Fruit fly (Drosophila melanogaster) whole organism, pupa: ENCODE data around the gene CG10137.

ENCODE experiments used
- CG10348 ChIP-seq: fragments of 200-800 bp; sonication (Bioruptor generic); IDR thresholded peaks from 2 replicates; pipeline ENCODE4 v1.3.6; 2022; ENCODE audit warnings: missing biosample characterization, missing genetic modification characterization
- CG12605 ChIP-seq: fragments of 200-800 bp; sonication (Bioruptor generic); IDR thresholded peaks from 2 replicates; pipeline ENCODE4 v1.3.6; 2022; ENCODE audit warnings: missing biosample characterization, missing genetic modification characterization
- CG13204 ChIP-seq: fragments of 200-800 bp; sonication (Bioruptor generic); optimal IDR thresholded peaks from 2 replicates; lab custom pipeline; 2018; ENCODE audit warnings: missing biosample characterization, mild to moderate bottlenecking, missing genetic modification characterization, moderate library complexity
- CG14655 ChIP-seq: fragments of 200-800 bp; sonication (Bioruptor generic); optimal IDR thresholded peaks from 3 replicates; lab custom pipeline; 2017; ENCODE audit warnings: mild to moderate bottlenecking, missing biosample characterization, missing genetic modification reagents, missing genetic modification characterization
- CG15710 ChIP-seq: fragments of 200-800 bp; sonication (Bioruptor generic); optimal IDR thresholded peaks from 2 replicates; lab custom pipeline; 2018; ENCODE audit warnings: missing biosample characterization, mild to moderate bottlenecking, missing genetic modification characterization, moderate library complexity
- CG17806 ChIP-seq: fragments of 200-800 bp; sonication (Bioruptor generic); optimal IDR thresholded peaks from 2 replicates; lab custom pipeline; 2018; ENCODE audit warnings: missing biosample characterization, mild to moderate bottlenecking, missing genetic modification characterization, moderate library complexity
- CG32121 ChIP-seq: fragments of 200-800 bp; sonication (Bioruptor generic); IDR thresholded peaks from 2 replicates; pipeline ENCODE4 v1.3.6; 2022; ENCODE audit warnings: missing biosample characterization, missing genetic modification characterization
- CG34367 ChIP-seq: fragments of 200-800 bp; sonication (Bioruptor generic); optimal IDR thresholded peaks from 2 replicates; lab custom pipeline; 2018; ENCODE audit warnings: missing biosample characterization, mild to moderate bottlenecking, missing genetic modification characterization
- CG4496 ChIP-seq: fragments of 200-800 bp; sonication (Bioruptor generic); IDR thresholded peaks from 3 replicates; pipeline ENCODE4 v1.3.6; 2022; ENCODE audit warnings: missing biosample characterization, missing genetic modification characterization
- CG8159 ChIP-seq: fragments of 200-800 bp; sonication (Bioruptor generic); optimal IDR thresholded peaks from 3 replicates; lab custom pipeline; 2018; ENCODE audit warnings: missing biosample characterization, mild to moderate bottlenecking, missing genetic modification characterization, moderate library complexity
- CG8301 ChIP-seq: fragments of 200-800 bp; sonication (Bioruptor generic); optimal IDR thresholded peaks from 2 replicates; lab custom pipeline; 2018; ENCODE audit warnings: missing biosample characterization, mild to moderate bottlenecking, missing genetic modification characterization
- CG9948 ChIP-seq: fragments of 200-800 bp; sonication (Bioruptor generic); optimal IDR thresholded peaks from 2 replicates; lab custom pipeline; 2018; ENCODE audit warnings: missing biosample characterization, mild to moderate bottlenecking, missing genetic modification characterization, moderate library complexity
- D1 ChIP-seq: fragments of 200-800 bp; sonication (Bioruptor generic); optimal IDR thresholded peaks from 2 replicates; lab custom pipeline; 2018; ENCODE audit warnings: missing biosample characterization, mild to moderate bottlenecking, missing genetic modification characterization, moderate library complexity
- EcR ChIP-seq: fragments of 200-800 bp; sonication (Bioruptor generic); optimal IDR thresholded peaks from 3 replicates; lab custom pipeline; 2019; ENCODE audit warnings: missing biosample characterization, missing genetic modification characterization, mild to moderate bottlenecking, moderate library complexity, missing genetic modification reagents
- Ets98B ChIP-seq: fragments of 200-800 bp; sonication (Bioruptor generic); IDR thresholded peaks from 2 replicates; pipeline ENCODE4 v1.3.6; 2022; ENCODE audit warnings: missing biosample characterization, missing genetic modification characterization
- Pif1A ChIP-seq: fragments of 200-800 bp; sonication (Bioruptor generic); optimal IDR thresholded peaks from 3 replicates; lab custom pipeline; 2016; ENCODE audit warnings: missing biosample characterization, missing genetic modification characterization
- Pif1B ChIP-seq: fragments of 200-800 bp; sonication (Bioruptor generic); optimal IDR thresholded peaks from 3 replicates; lab custom pipeline; 2016; ENCODE audit warnings: missing biosample characterization, missing genetic modification characterization
- Snoo ChIP-seq: fragments of 200-800 bp; sonication (Bioruptor generic); optimal IDR thresholded peaks from 3 replicates; lab custom pipeline; 2017; ENCODE audit warnings: missing biosample characterization, mild to moderate bottlenecking, missing genetic modification characterization, inconsistent platforms
- fd96Ca ChIP-seq: fragments of 200-800 bp; sonication (Bioruptor generic); IDR thresholded peaks from 3 replicates; pipeline ENCODE4 v1.3.6; 2022; ENCODE audit warnings: missing biosample characterization, missing genetic modification characterization
- gl ChIP-seq: fragments of 200-800 bp; sonication (Bioruptor generic); optimal IDR thresholded peaks from 2 replicates; lab custom pipeline; 2018; ENCODE audit warnings: missing biosample characterization, mild to moderate bottlenecking, missing genetic modification characterization
- rn ChIP-seq: fragments of 200-800 bp; sonication (Bioruptor generic); IDR thresholded peaks from 2 replicates; pipeline ENCODE4 v1.3.6; 2022; ENCODE audit warnings: missing biosample characterization, missing genetic modification characterization

The CG10137 gene

dm6 chr2L:19535234-19535633, 8.7 kb downstream of the CG10137 start, which contains the start of gene CG31697:
CG31697 (plus strand) TSS chr2L:19535448.
- TF ChIP-seq EcR (GFP tag; lab: Kevin White, UChicago) (no peak), CG8159 (tag; lab: Kevin White, UChicago) (no peak), fd96Ca (GFP tag; lab: Robert Waterston, UW) (no peak), gl (tag; lab: Kevin White, UChicago) (no peak), CG17806 (tag; lab: Kevin White, UChicago) (no peak), CG34367 (no peak), CG12605 (no peak), Pif1A (no peak), CG14655 (no peak), rn (GFP tag; lab: Robert Waterston, UW) (no peak), CG13204 (GFP tag; lab: Kevin White, UChicago) (no peak), CG9948 (tag; lab: Kevin White, UChicago) (no peak), Snoo (tag; lab: Kevin White, UChicago) (no peak), D1 (no peak), Ets98B (no peak), CG15710 (tag; lab: Kevin White, UChicago) (no peak), CG8301 (tag; lab: Kevin White, UChicago) (no peak)

- peak; percentile 93 for TF ChIP-seq Snoo (tag; lab: Kevin White, UChicago)
- TF ChIP-seq Ets98B, result peak; percentile 83
- TF ChIP-seq rn (GFP tag; lab: Robert Waterston, UW), result no peak
- TF ChIP-seq CG34367, result peak; percentile 56
- peak; percentile 83 for TF ChIP-seq CG4496 (GFP tag; lab: Robert Waterston, UW)
- TF ChIP-seq CG17806 (tag; lab: Kevin White, UChicago), result peak; percentile 72
- peak; percentile 44 for TF ChIP-seq CG13204 (GFP tag; lab: Kevin White, UChicago)
- TF ChIP-seq fd96Ca (GFP tag; lab: Robert Waterston, UW), result peak; percentile 81
- TF ChIP-seq CG32121 (GFP tag; lab: Robert Waterston, UW), result peak; percentile 49
- TF ChIP-seq D1, result no peak
- TF ChIP-seq CG9948 (tag; lab: Kevin White, UChicago), result peak; percentile 75
- TF ChIP-seq CG8301 (tag; lab: Kevin White, UChicago), result peak; percentile 97
- TF ChIP-seq EcR (GFP tag; lab: Kevin White, UChicago), result peak; percentile 11
- no peak for TF ChIP-seq CG10348 (GFP tag; lab: Robert Waterston, UW)
- TF ChIP-seq Pif1A, result peak; percentile 85
- peak; percentile 79 for TF ChIP-seq CG15710 (tag; lab: Kevin White, UChicago)
- peak; percentile 89 for TF ChIP-seq Pif1B
- TF ChIP-seq CG14655, result peak; percentile 97
- TF ChIP-seq CG12605, result peak; percentile 75
- peak; percentile 83 for TF ChIP-seq CG8159 (tag; lab: Kevin White, UChicago)
- TF ChIP-seq gl (tag; lab: Kevin White, UChicago), result no peak
- TF ChIP-seq, all 21 proteins: peak for 17
Measured at dm6 chr2L:19537779-19538456, 11.4 kb downstream of the CG10137 start, which contains the start of gene CG13082. CG13082 (plus strand) TSS chr2L:19538425.

- TF ChIP-seq CG14655, result no peak
- no peak for TF ChIP-seq Pif1A
- no peak for TF ChIP-seq CG8159 (tag; lab: Kevin White, UChicago)
- TF ChIP-seq Ets98B, result no peak
- no peak for TF ChIP-seq CG9948 (tag; lab: Kevin White, UChicago)
- TF ChIP-seq fd96Ca (GFP tag; lab: Robert Waterston, UW), result no peak
- no peak for TF ChIP-seq rn (GFP tag; lab: Robert Waterston, UW)
- TF ChIP-seq CG34367, result no peak
- TF ChIP-seq CG13204 (GFP tag; lab: Kevin White, UChicago), result no peak
- no peak for TF ChIP-seq EcR (GFP tag; lab: Kevin White, UChicago)
- no peak for TF ChIP-seq gl (tag; lab: Kevin White, UChicago)
- no peak for TF ChIP-seq Pif1B
- no peak for TF ChIP-seq CG10348 (GFP tag; lab: Robert Waterston, UW)
Measured at dm6 chr2L:19540307-19540706, 13.8 kb downstream of the CG10137 start, which contains the start of gene CG13081. CG13081 (plus strand) TSS chr2L:19540607.

dm6 chr2L:19542268-19542773, 15.8 kb downstream of the CG10137 start:
- TF ChIP-seq Ets98B (0 out of 2 replicates have a peak, but pooled peaks have one; percentile 7), CG8301 (tag; lab: Kevin White, UChicago) (no peak), CG12605 (peak; percentile 17; the same call in 1 of the 2 replicates)

- TF ChIP-seq CG32121 (GFP tag; lab: Robert Waterston, UW), result no peak
- TF ChIP-seq, all 21 proteins: peak for 0
Measured at dm6 chr2L:19543010-19543564, 16.6 kb downstream of the CG10137 start.
